Worm (Caenorhabditis elegans) whole organism, L1 larva: ENCODE data around the gene K02E2.7.

ENCODE experiments used
- C04F5.9 ChIP-seq: sonication (generic microtip); optimal IDR thresholded peaks from 2 replicates; lab custom pipeline; 2016; ENCODE audit warnings: missing genetic modification characterization, missing compliant biosample characterization
- C16A3.4 ChIP-seq: fragments of 150-350 bp; optimal IDR thresholded peaks from 2 replicates; lab custom pipeline; 2014; ENCODE audit warnings: missing biosample characterization, missing genetic modification characterization
- C34B4.2 ChIP-seq: sonication (generic microtip); optimal IDR thresholded peaks from 2 replicates; lab custom pipeline; 2017; ENCODE audit warnings: mild to moderate bottlenecking, missing genetic modification characterization, missing compliant biosample characterization
- F16B12.6 ChIP-seq: fragments of 150-350 bp; optimal IDR thresholded peaks from 2 replicates; lab custom pipeline; 2014; ENCODE audit warnings: missing biosample characterization, missing genetic modification characterization
- aha-1 ChIP-seq: fragments of 150-350 bp; optimal IDR thresholded peaks from 2 replicates; lab custom pipeline; 2014; ENCODE audit warnings: missing biosample characterization, missing genetic modification characterization
- alr-1 ChIP-seq: fragments of 200-800 bp; sonication (Bioruptor generic); optimal IDR thresholded peaks from 2 replicates; lab custom pipeline; 2018; ENCODE audit warnings: borderline replicate concordance, mild to moderate bottlenecking, missing genetic modification characterization, missing compliant biosample characterization
- aly-2 ChIP-seq: fragments of 150-350 bp; optimal IDR thresholded peaks from 2 replicates; lab custom pipeline; 2014; ENCODE audit warnings: missing biosample characterization, missing genetic modification characterization
- ceh-8 ChIP-seq: fragments of 200-800 bp; sonication (Bioruptor generic); optimal IDR thresholded peaks from 2 replicates; lab custom pipeline; 2018; ENCODE audit warnings: mild to moderate bottlenecking, missing genetic modification characterization, moderate library complexity, missing compliant biosample characterization
- ceh-82 ChIP-seq, 3 experiments: fragments of 150-350 bp in 1 of 3; sonication (generic microtip) in 2 of 3; optimal IDR thresholded peaks; 2 replicates each; lab custom pipeline; 2014 to 2017; ENCODE audit warnings: missing biosample characterization in 3 of 3, missing genetic modification characterization in 3 of 3
- ceh-88 ChIP-seq: fragments of 200-800 bp; sonication (Bioruptor generic); IDR thresholded peaks from 2 replicates; pipeline ENCODE4 v1.3.6; 2022; ENCODE audit warnings: missing genetic modification characterization, missing compliant biosample characterization
- ceh-90 ChIP-seq: sonication (generic microtip); optimal IDR thresholded peaks from 2 replicates; lab custom pipeline; 2016; ENCODE audit warnings: missing genetic modification characterization, missing compliant biosample characterization
- dpl-1 ChIP-seq, 3 experiments: fragments of 150-350 bp in 2 of 3; sonication (generic microtip) in 1 of 3; optimal IDR thresholded peaks; 2 replicates each; lab custom pipeline; 2014 to 2017; ENCODE audit warnings: missing biosample characterization in 3 of 3, missing genetic modification characterization in 3 of 3, missing genetic modification reagents in 3 of 3
- efl-1 ChIP-seq, 4 experiments: fragments of 150-350 bp; optimal IDR thresholded peaks in 3 of 4; peaks in 1 of 4; 1 replicate in 1 of 4; 2 replicates in 3 of 4; lab custom pipeline; 2014; ENCODE audit warnings: missing biosample characterization in 2 of 4, missing genetic modification characterization in 2 of 4, missing genetic modification reagents in 2 of 4
- egl-13 ChIP-seq: sonication (generic microtip); optimal IDR thresholded peaks from 2 replicates; lab custom pipeline; 2016; ENCODE audit warnings: missing genotype, missing genetic modification reagents, missing genetic modification characterization, missing compliant biosample characterization
- elt-3 ChIP-seq, 6 experiments: fragments of 150-350 bp in 1 of 6; sonication (generic microtip); optimal IDR thresholded peaks; 2 replicates each; lab custom pipeline; 2017 to 2018; ENCODE audit warnings: missing biosample characterization in 6 of 6, missing genetic modification characterization in 6 of 6, inconsistent platforms in 1 of 6
- ets-5 ChIP-seq: fragments of 200-800 bp; sonication (Bioruptor generic); IDR thresholded peaks from 2 replicates; pipeline ENCODE4 v1.3.6; 2022; ENCODE audit warnings: missing genetic modification characterization, missing compliant biosample characterization
- fkh-4 ChIP-seq: sonication (generic microtip); optimal IDR thresholded peaks from 2 replicates; lab custom pipeline; 2016; ENCODE audit warnings: missing compliant biosample characterization, missing genetic modification characterization, borderline replicate concordance
- fkh-8 ChIP-seq: sonication (generic microtip); optimal IDR thresholded peaks from 2 replicates; lab custom pipeline; 2016; ENCODE audit warnings: mild to moderate bottlenecking, missing genetic modification characterization, missing compliant biosample characterization
- fos-1 ChIP-seq: fragments of 150-350 bp; optimal IDR thresholded peaks from 2 replicates; lab custom pipeline; 2014; ENCODE audit warnings: missing biosample characterization, missing genetic modification characterization
- grh-1 ChIP-seq: fragments of 200-800 bp; sonication (Bioruptor generic); IDR thresholded peaks from 2 replicates; pipeline ENCODE4 v1.3.6; 2022; ENCODE audit warnings: missing genetic modification reagents, missing genetic modification characterization, missing compliant biosample characterization
- hlh-17 ChIP-seq: fragments of 200-800 bp; sonication (Bioruptor generic); optimal IDR thresholded peaks from 2 replicates; lab custom pipeline; 2018; ENCODE audit warnings: missing genetic modification characterization, mild to moderate bottlenecking, missing compliant biosample characterization, moderate library complexity, borderline replicate concordance
- hlh-4 ChIP-seq: sonication (generic microtip); optimal IDR thresholded peaks from 2 replicates; lab custom pipeline; 2016; ENCODE audit warnings: mild to moderate bottlenecking, missing genetic modification characterization, missing compliant biosample characterization
- irx-1 ChIP-seq: sonication (generic microtip); optimal IDR thresholded peaks from 2 replicates; lab custom pipeline; 2016; ENCODE audit warnings: missing genetic modification characterization, missing compliant biosample characterization
- lin-13 ChIP-seq: fragments of 150-350 bp; optimal IDR thresholded peaks from 2 replicates; lab custom pipeline; 2014; ENCODE audit warnings: missing biosample characterization, missing genetic modification reagents, missing genetic modification characterization
- lin-14 ChIP-seq: fragments of 200-800 bp; sonication (Bioruptor generic); optimal IDR thresholded peaks from 2 replicates; lab custom pipeline; 2018; ENCODE audit warnings: mild to moderate bottlenecking, missing genetic modification characterization, moderate library complexity, missing compliant biosample characterization
- mep-1 ChIP-seq: fragments of 150-350 bp; optimal IDR thresholded peaks from 2 replicates; lab custom pipeline; 2014; ENCODE audit warnings: missing biosample characterization, missing genetic modification characterization
- nhr-11 ChIP-seq: fragments of 150-350 bp; optimal IDR thresholded peaks from 2 replicates; lab custom pipeline; 2014; ENCODE audit warnings: missing biosample characterization, missing genetic modification characterization
- nhr-12 ChIP-seq: sonication (generic microtip); optimal IDR thresholded peaks from 2 replicates; lab custom pipeline; 2017; ENCODE audit warnings: missing biosample characterization, missing genetic modification characterization
- nhr-19 ChIP-seq: fragments of 200-800 bp; sonication (Bioruptor generic); conservative IDR thresholded peaks from 2 replicates; pipeline ENCODE4 v1.3.6; 2022; ENCODE audit warnings: missing genetic modification characterization, missing compliant biosample characterization
- nhr-20 ChIP-seq: sonication (generic microtip); optimal IDR thresholded peaks from 2 replicates; lab custom pipeline; 2016; ENCODE audit warnings: mild to moderate bottlenecking, missing genetic modification characterization, missing compliant biosample characterization
- nhr-28 ChIP-seq: fragments of 150-350 bp; optimal IDR thresholded peaks from 2 replicates; lab custom pipeline; 2014; ENCODE audit warnings: missing biosample characterization, missing genetic modification characterization
- nhr-47 ChIP-seq: sonication (generic microtip); optimal IDR thresholded peaks from 2 replicates; lab custom pipeline; 2016; ENCODE audit warnings: mild to moderate bottlenecking, missing genetic modification characterization, moderate library complexity, missing compliant biosample characterization
- nhr-71 ChIP-seq: sonication (generic microtip); optimal IDR thresholded peaks from 2 replicates; lab custom pipeline; 2016; ENCODE audit warnings: mild to moderate bottlenecking, missing genetic modification characterization, moderate library complexity, missing compliant biosample characterization
- nhr-76 ChIP-seq: sonication (generic microtip); optimal IDR thresholded peaks from 2 replicates; lab custom pipeline; 2017; ENCODE audit warnings: missing biosample characterization, missing genetic modification characterization
- nhr-77 ChIP-seq: fragments of 150-350 bp; optimal IDR thresholded peaks from 2 replicates; lab custom pipeline; 2014; ENCODE audit warnings: missing biosample characterization, missing genetic modification characterization
- nhr-90 ChIP-seq: sonication (generic microtip); optimal IDR thresholded peaks from 2 replicates; lab custom pipeline; 2016; ENCODE audit warnings: mild to moderate bottlenecking, missing genetic modification characterization, missing compliant biosample characterization; ENCODE audit not compliant: poor library complexity
- pag-3 ChIP-seq: sonication (generic microtip); optimal IDR thresholded peaks from 2 replicates; lab custom pipeline; 2017; ENCODE audit warnings: missing genetic modification characterization, mild to moderate bottlenecking, missing compliant biosample characterization, antibody characterized with exemption, borderline replicate concordance; ENCODE audit not compliant: insufficient read depth
- pax-3 ChIP-seq: fragments of 200-800 bp; sonication (Bioruptor generic); optimal IDR thresholded peaks from 2 replicates; lab custom pipeline; 2018; ENCODE audit warnings: mild to moderate bottlenecking, missing genetic modification characterization, moderate library complexity, missing compliant biosample characterization
- pqm-1 ChIP-seq: sonication (generic microtip); optimal IDR thresholded peaks from 3 replicates; lab custom pipeline; 2017; ENCODE audit warnings: missing biosample characterization, missing genetic modification characterization
- rnt-1 ChIP-seq: sonication (generic microtip); optimal IDR thresholded peaks from 2 replicates; lab custom pipeline; 2016; ENCODE audit warnings: mild to moderate bottlenecking, missing genetic modification characterization, moderate library complexity, missing compliant biosample characterization
- skn-1 ChIP-seq: fragments of 150-350 bp; optimal IDR thresholded peaks from 2 replicates; lab custom pipeline; 2014; ENCODE audit warnings: missing biosample characterization, missing genetic modification characterization
- snpc-4 ChIP-seq: fragments of 150-350 bp; optimal IDR thresholded peaks from 2 replicates; lab custom pipeline; 2014; ENCODE audit warnings: missing biosample characterization, missing genetic modification characterization
- sox-4 ChIP-seq: sonication (generic microtip); optimal IDR thresholded peaks from 2 replicates; lab custom pipeline; 2016; ENCODE audit warnings: missing genetic modification characterization, missing compliant biosample characterization
- sup-37 ChIP-seq: fragments of 200-800 bp; sonication (Bioruptor generic); optimal IDR thresholded peaks from 2 replicates; lab custom pipeline; 2018; ENCODE audit warnings: mild to moderate bottlenecking, missing genetic modification characterization, missing compliant biosample characterization
- tbx-2 ChIP-seq: sonication (generic microtip); optimal IDR thresholded peaks from 2 replicates; lab custom pipeline; 2016; ENCODE audit warnings: missing genetic modification characterization, missing compliant biosample characterization
- tlp-1 ChIP-seq: fragments of 150-350 bp; optimal IDR thresholded peaks from 2 replicates; lab custom pipeline; 2014; ENCODE audit warnings: missing biosample characterization, missing genetic modification characterization
- unc-130 ChIP-seq: fragments of 150-350 bp; optimal IDR thresholded peaks from 2 replicates; lab custom pipeline; 2017; ENCODE audit warnings: missing biosample characterization, missing genetic modification characterization, inconsistent platforms
- unc-30 ChIP-seq: sonication (generic microtip); optimal IDR thresholded peaks from 2 replicates; lab custom pipeline; 2017; ENCODE audit warnings: missing biosample characterization, missing genetic modification characterization
- unc-98 ChIP-seq: fragments of 200-800 bp; sonication (Bioruptor generic); IDR thresholded peaks from 2 replicates; pipeline ENCODE4 v1.3.6; 2022; ENCODE audit warnings: missing genetic modification characterization, missing compliant biosample characterization
- zag-1 ChIP-seq: fragments of 150-350 bp; optimal IDR thresholded peaks from 2 replicates; lab custom pipeline; 2014; ENCODE audit warnings: missing biosample characterization, missing genetic modification characterization
- zip-4 ChIP-seq: fragments of 200-800 bp; sonication (Bioruptor generic); optimal IDR thresholded peaks from 2 replicates; lab custom pipeline; 2018; ENCODE audit warnings: mild to moderate bottlenecking, missing genetic modification characterization, moderate library complexity, missing compliant biosample characterization
- ztf-11 ChIP-seq, 2 experiments: sonication (generic microtip); optimal IDR thresholded peaks; 2 replicates each; lab custom pipeline; 2016 to 2017; ENCODE audit warnings: missing genetic modification characterization in 2 of 2, missing biosample characterization in 1 of 2, missing compliant biosample characterization in 1 of 2
- ztf-4 ChIP-seq: fragments of 150-350 bp; optimal IDR thresholded peaks from 2 replicates; lab custom pipeline; 2014; ENCODE audit warnings: missing biosample characterization, missing genetic modification characterization

K02E2.7 gene

ce11 chrV:20402842-20403241 is 16.0 kb upstream of the K02E2.7 start (continued):
- TF ChIP-seq hlh-4 (tag; lab: Kevin White, UChicago) (no peak), nhr-20 (tag; lab: Kevin White, UChicago) (no peak), dpl-1 (GFP tag; optimal IDR thresholded peaks at IDR 0.05; lab: Kevin White, UChicago) (no peak), nhr-47 (peak; percentile 84), aly-2 (tag; lab: Kevin White, UChicago) (no peak), ceh-82 (tag; optimal IDR thresholded peaks at IDR 0.05; lab: Kevin White, UChicago) (no peak), sup-37 (GFP tag; lab: Kevin White, UChicago) (no peak), zag-1 (tag; lab: Kevin White, UChicago) (no peak), F16B12.6 (no peak), ceh-8 (GFP tag; lab: Kevin White, UChicago) (no peak), unc-130 (tag; lab: Kevin White, UChicago) (no peak), alr-1 (tag; lab: Kevin White, UChicago) (no peak), irx-1 (no peak), tlp-1 (tag; lab: Kevin White, UChicago) (no peak), fos-1 (peak; percentile 72), hlh-17 (GFP tag; lab: Kevin White, UChicago) (no peak), unc-98 (no peak), pag-3 (tag; lab: Kevin White, UChicago) (no peak), nhr-19 (no peak), efl-1 (optimal IDR thresholded peaks at IDR 0.05; lab: Kevin White, UChicago) (no peak), efl-1 (GFP tag; optimal IDR thresholded peaks at IDR 0.05 in 1 of 2; lab: Kevin White, UChicago) (no peak), grh-1 (GFP tag; lab: Robert Waterston, UW) (no peak), zip-4 (GFP tag; lab: Kevin White, UChicago) (no peak), skn-1 (tag; lab: Kevin White, UChicago) (no peak), fkh-4 (tag; lab: Kevin White, UChicago) (no peak), pax-3 (tag; lab: Kevin White, UChicago) (peak; percentile 51), C34B4.2 (tag; lab: Kevin White, UChicago) (no peak), C04F5.9 (tag; lab: Kevin White, UChicago) (no peak), egl-13 (peak; percentile 39), nhr-71 (peak; percentile 86), C16A3.4 (tag; lab: Kevin White, UChicago) (no peak), nhr-77 (tag; lab: Kevin White, UChicago) (no peak), snpc-4 (tag; lab: Kevin White, UChicago) (no peak), lin-13 (GFP tag; lab: Kevin White, UChicago) (no peak), aha-1 (tag; lab: Kevin White, UChicago) (no peak), ceh-88 (GFP tag; lab: Robert Waterston, UW) (no peak), ztf-4 (tag; lab: Kevin White, UChicago) (no peak), fkh-8 (tag; lab: Kevin White, UChicago) (peak; percentile 95), ztf-11 (tag; optimal IDR thresholded peaks at IDR 0.05; lab: Kevin White, UChicago) (no peak), elt-3 (tag; optimal IDR thresholded peaks at IDR 0.05; lab: Kevin White, UChicago) (no peak), sox-4 (tag; lab: Kevin White, UChicago) (peak; percentile 53), lin-14 (GFP tag; lab: Kevin White, UChicago) (peak; percentile 46), mep-1 (tag; lab: Kevin White, UChicago) (no peak), ets-5 (GFP tag; lab: Robert Waterston, UW) (no peak), nhr-12 (tag; lab: Kevin White, UChicago) (no peak), ceh-90 (tag; lab: Kevin White, UChicago) (no peak), unc-30 (tag; lab: Kevin White, UChicago) (no peak), tbx-2 (tag; lab: Kevin White, UChicago) (no peak), nhr-28 (no peak), pqm-1 (tag; lab: Kevin White, UChicago) (no peak), nhr-11 (peak; percentile 59), rnt-1 (tag; lab: Kevin White, UChicago) (no peak), nhr-90 (no peak), nhr-76 (tag; lab: Kevin White, UChicago) (no peak)
